Worm (Caenorhabditis elegans): Measurements from ENCODE around the gene T25B9.9.

The T25B9.9 gene

DNA sequence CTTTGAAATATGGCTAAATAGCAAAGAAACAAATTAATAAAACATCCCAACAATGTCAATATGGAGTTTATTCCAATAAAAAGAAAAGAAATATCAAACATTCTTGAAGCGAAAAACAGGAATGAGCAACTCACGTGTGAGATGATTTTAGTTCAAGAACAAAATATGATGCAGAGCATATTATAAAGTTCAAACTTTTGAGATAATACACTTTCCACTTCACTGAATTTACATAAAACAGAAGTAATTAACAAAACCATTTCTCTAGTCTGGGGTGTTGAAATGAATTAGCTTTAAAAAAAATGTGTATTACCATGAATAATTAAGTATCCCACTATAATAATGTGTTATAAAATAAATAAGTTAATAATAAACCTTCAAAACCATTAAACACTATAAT is 17.3 kb downstream of the T25B9.9 start, which contains the start of gene srd-7:
Gene srd-7, minus strand, starts transcription at position 101 of the 400 bp plus-strand sequence.
- no peak for TF ChIP-seq sea-1 (GFP tag; conservative IDR thresholded peaks at IDR 0.05)
- TF ChIP-seq aly-1 (tag; optimal IDR thresholded peaks at IDR 0.05): no peak
- no peak for TF ChIP-seq ceh-36 (tag; optimal IDR thresholded peaks at IDR 0.05)

DNA sequence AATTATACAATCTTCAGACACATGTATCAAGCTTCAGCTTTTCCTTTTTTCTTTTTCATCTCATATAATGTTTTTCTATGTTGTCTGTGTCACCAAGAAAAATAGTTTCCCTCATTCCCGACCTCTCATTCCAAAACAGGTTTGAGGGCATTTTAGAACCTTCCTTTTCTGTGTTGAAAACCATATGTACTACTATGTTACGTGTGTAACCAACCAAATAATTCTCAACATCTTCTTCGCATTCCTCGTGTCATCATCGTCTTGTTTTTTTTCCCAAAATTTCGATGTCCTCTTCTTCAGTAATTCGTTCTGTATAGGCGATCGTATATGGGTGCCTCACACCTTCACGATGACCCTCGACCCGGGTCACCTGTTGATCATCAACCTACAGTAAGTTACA is 20.9 kb downstream of the T25B9.9 start, which contains the start of gene pept-2:
Gene pept-2, plus strand, starts transcription at position 301 of the 400 bp plus-strand sequence.
- TF ChIP-seq sea-1 (GFP tag; conservative IDR thresholded peaks at IDR 0.05): no peak
- TF ChIP-seq tra-4 (tag; optimal IDR thresholded peaks at IDR 0.05): no peak
- no peak for TF ChIP-seq tbx-37 (GFP tag; conservative IDR thresholded peaks at IDR 0.05)
- no peak for TF ChIP-seq B0310.2 (tag; optimal IDR thresholded peaks at IDR 0.05)
- no peak for TF ChIP-seq ets-7 (tag; optimal IDR thresholded peaks at IDR 0.05)
- no peak for TF ChIP-seq hmbx-1 (tag; optimal IDR thresholded peaks at IDR 0.05)
- no peak for TF ChIP-seq pes-1 (GFP tag; IDR thresholded peaks at IDR 0.05)
- no peak for TF ChIP-seq ceh-36 (tag; optimal IDR thresholded peaks at IDR 0.05)
- TF ChIP-seq scrt-1 (GFP tag; IDR thresholded peaks at IDR 0.05): no peak

DNA sequence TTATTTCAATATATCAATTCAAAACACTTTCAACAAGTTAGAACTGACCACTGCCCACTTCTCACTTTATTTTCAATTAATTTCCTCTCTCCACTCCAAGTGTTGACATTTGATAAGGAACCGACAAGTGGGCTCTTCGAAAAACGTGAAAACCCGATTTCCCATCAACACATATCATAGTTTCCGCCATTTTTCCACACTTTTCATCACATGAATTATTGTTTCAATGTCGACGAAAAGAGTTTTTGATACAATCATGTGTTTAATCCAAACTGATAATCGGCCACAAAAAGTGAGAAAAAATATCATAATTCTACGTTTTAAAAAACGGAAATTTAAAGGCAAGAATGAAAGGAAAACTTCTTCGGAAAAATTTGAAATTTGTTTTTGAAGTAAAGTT is 26.2 kb downstream of the T25B9.9 start:
- no peak for TF ChIP-seq ets-7 (tag; optimal IDR thresholded peaks at IDR 0.05)
- TF ChIP-seq sea-1 (GFP tag; conservative IDR thresholded peaks at IDR 0.05): no peak
- no peak for TF ChIP-seq aly-1 (tag; optimal IDR thresholded peaks at IDR 0.05)
- TF ChIP-seq tbx-37 (GFP tag; conservative IDR thresholded peaks at IDR 0.05): no peak
- no peak for TF ChIP-seq hmbx-1 (tag; optimal IDR thresholded peaks at IDR 0.05)
- no peak for TF ChIP-seq hnd-1 (tag; optimal IDR thresholded peaks at IDR 0.05)
- no peak for TF ChIP-seq F13C5.2 (tag; optimal IDR thresholded peaks at IDR 0.05)
- TF ChIP-seq scrt-1 (GFP tag; IDR thresholded peaks at IDR 0.05): no peak
- TF ChIP-seq flt-1 (GFP tag; IDR thresholded peaks at IDR 0.05): no peak
- no peak for TF ChIP-seq ceh-13 (GFP tag; optimal IDR thresholded peaks at IDR 0.05)

DNA sequence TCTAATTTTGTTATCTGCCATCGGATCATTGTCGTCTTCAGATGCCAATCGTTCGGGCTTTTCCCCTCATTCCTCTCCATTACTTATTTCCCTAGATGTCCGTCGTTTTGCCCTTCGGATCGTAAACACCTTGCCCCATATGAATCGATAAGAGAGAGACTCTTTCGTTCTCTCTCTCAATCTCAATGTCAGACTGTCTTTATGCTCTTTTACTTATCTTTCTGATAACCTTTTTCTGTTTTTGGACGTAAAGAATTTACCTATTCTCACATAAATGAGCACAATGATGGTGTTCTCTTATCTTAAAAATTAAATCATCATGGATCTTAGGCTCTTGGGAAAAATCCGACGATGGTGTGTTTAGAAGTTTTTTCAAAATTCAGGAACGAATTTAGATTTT is 27.3 kb downstream of the T25B9.9 start:
- no peak for TF ChIP-seq hnd-1 (tag; optimal IDR thresholded peaks at IDR 0.05)
- no peak for TF ChIP-seq F13C5.2 (tag; optimal IDR thresholded peaks at IDR 0.05)
- TF ChIP-seq ceh-13 (GFP tag; optimal IDR thresholded peaks at IDR 0.05): no peak
- TF ChIP-seq tra-4 (tag; optimal IDR thresholded peaks at IDR 0.05): no peak
- TF ChIP-seq hmg-4 (GFP tag; optimal IDR thresholded peaks at IDR 0.05): no peak
- TF ChIP-seq ets-7 (tag; optimal IDR thresholded peaks at IDR 0.05): no peak
- TF ChIP-seq flt-1 (GFP tag; IDR thresholded peaks at IDR 0.05): no peak

DNA sequence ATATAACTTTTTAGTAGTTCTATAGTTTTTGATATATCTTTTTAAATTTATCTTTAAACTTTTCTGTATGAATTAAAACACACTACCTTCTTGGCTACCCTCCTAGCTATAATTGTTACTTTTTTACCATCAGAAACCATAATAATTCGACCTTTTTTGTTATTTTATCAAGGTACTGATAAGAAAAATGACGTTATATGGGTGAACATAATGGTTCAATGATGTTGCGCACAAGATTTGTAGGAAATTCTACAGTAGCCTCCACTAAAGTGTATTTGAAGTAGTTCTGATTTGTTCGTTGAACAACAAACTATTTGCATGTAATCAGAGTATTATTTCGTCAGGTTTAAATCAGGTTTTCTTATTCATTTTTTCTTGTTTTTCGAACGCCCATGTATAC is 29.2 kb downstream of the T25B9.9 start:
- TF ChIP-seq B0310.2 (tag; optimal IDR thresholded peaks at IDR 0.05) (no peak), F13C5.2 (tag; optimal IDR thresholded peaks at IDR 0.05) (no peak), tbx-11 (GFP tag; IDR thresholded peaks at IDR 0.05) (no peak), ama-1 (optimal IDR thresholded peaks at IDR 0.05) (no peak), tbx-37 (GFP tag; conservative IDR thresholded peaks at IDR 0.05) (no peak), scrt-1 (GFP tag; IDR thresholded peaks at IDR 0.05) (no peak), ceh-36 (tag; optimal IDR thresholded peaks at IDR 0.05) (no peak), hnd-1 (tag; optimal IDR thresholded peaks at IDR 0.05) (no peak), tra-4 (tag; optimal IDR thresholded peaks at IDR 0.05) (no peak), flt-1 (GFP tag; IDR thresholded peaks at IDR 0.05) (no peak), aly-1 (tag; optimal IDR thresholded peaks at IDR 0.05) (no peak), hmbx-1 (tag; optimal IDR thresholded peaks at IDR 0.05) (no peak), ets-7 (tag; optimal IDR thresholded peaks at IDR 0.05) (no peak), sea-1 (GFP tag; conservative IDR thresholded peaks at IDR 0.05) (no peak), hmg-4 (GFP tag; optimal IDR thresholded peaks at IDR 0.05) (no peak), ceh-13 (GFP tag; optimal IDR thresholded peaks at IDR 0.05) (no peak), pes-1 (GFP tag; IDR thresholded peaks at IDR 0.05) (no peak)

DNA sequence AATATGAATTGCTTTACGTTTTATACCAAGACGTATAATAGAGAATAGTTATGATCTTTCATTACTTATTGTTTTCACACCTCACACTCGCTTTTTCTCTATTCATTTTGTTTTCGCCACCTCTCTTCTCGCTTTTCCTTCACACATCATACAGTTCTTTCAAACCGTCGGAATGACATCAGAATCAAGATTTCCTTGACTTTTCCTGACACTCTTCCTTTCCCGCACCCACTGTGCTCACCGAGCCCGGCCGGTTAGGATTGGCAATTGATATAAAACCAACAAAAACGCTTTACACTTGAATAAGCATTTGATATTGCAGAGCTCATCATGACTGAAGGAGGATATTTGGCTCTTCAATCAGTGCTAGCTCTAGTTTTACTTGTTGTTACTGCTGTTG is 29.9 kb downstream of the T25B9.9 start, which contains the start of gene zipt-2.1:
Gene zipt-2.1, plus strand, starts transcription at position 301 of the 400 bp plus-strand sequence.
- no peak for TF ChIP-seq ceh-36 (tag; optimal IDR thresholded peaks at IDR 0.05)

DNA sequence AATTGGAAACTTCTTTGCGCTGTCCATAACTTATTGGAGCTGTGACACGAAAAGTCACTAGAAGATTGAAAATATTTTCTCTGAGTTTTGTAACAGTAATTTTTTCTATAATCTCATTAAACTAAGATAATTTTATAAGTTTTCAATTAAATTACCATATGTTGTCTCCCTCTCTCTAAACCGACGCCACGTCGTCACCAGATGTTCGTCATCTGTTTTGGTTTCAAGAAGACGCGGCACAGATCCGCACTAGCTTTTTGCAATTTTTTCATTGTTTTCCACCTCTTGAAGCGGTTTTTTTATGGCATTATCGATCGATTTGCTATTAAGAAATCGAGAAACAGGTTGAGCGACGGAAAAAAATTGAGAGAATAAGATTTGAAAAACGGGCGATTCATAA is 34.5 kb downstream of the T25B9.9 start:
- TF ChIP-seq tbx-11 (GFP tag; IDR thresholded peaks at IDR 0.05) (no peak), pes-1 (GFP tag; IDR thresholded peaks at IDR 0.05) (no peak), ceh-36 (tag; optimal IDR thresholded peaks at IDR 0.05) (no peak), tbx-37 (GFP tag; conservative IDR thresholded peaks at IDR 0.05) (no peak), flt-1 (GFP tag; IDR thresholded peaks at IDR 0.05) (no peak), hnd-1 (tag; optimal IDR thresholded peaks at IDR 0.05) (no peak), ama-1 (optimal IDR thresholded peaks at IDR 0.05) (no peak), tra-4 (tag; optimal IDR thresholded peaks at IDR 0.05) (no peak), B0310.2 (tag; optimal IDR thresholded peaks at IDR 0.05) (no peak), scrt-1 (GFP tag; IDR thresholded peaks at IDR 0.05) (no peak), ets-7 (tag; optimal IDR thresholded peaks at IDR 0.05) (no peak), ceh-13 (GFP tag; optimal IDR thresholded peaks at IDR 0.05) (no peak), aly-1 (tag; optimal IDR thresholded peaks at IDR 0.05) (no peak), hmbx-1 (tag; optimal IDR thresholded peaks at IDR 0.05) (no peak), hmg-4 (GFP tag; optimal IDR thresholded peaks at IDR 0.05) (no peak), F13C5.2 (tag; optimal IDR thresholded peaks at IDR 0.05) (no peak), sea-1 (GFP tag; conservative IDR thresholded peaks at IDR 0.05) (no peak)

DNA sequence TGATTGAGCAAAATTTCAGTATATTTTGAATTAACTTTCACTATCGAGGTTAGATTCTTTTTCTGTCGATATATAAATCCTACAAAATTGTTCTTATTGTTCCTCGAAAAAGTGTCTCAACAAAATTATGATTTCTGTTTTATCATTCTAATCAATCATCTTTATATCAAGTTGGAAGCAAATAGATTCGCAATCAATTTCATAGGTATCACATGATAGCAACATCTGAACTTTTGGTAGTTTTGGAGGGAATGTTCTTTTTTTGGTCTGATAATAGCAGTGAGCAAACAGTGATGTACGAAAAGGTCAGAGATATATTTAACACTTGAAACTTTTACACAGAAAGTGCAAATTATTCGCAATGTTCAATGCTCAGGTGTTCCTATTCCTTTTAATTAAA is 41.4 kb downstream of the T25B9.9 start:
- TF ChIP-seq F13C5.2 (tag; optimal IDR thresholded peaks at IDR 0.05): no peak
- no peak for TF ChIP-seq sea-1 (GFP tag; conservative IDR thresholded peaks at IDR 0.05)
- TF ChIP-seq B0310.2 (tag; optimal IDR thresholded peaks at IDR 0.05): no peak
- no peak for TF ChIP-seq hmg-4 (GFP tag; optimal IDR thresholded peaks at IDR 0.05)
- TF ChIP-seq ama-1 (optimal IDR thresholded peaks at IDR 0.05): no peak

DNA sequence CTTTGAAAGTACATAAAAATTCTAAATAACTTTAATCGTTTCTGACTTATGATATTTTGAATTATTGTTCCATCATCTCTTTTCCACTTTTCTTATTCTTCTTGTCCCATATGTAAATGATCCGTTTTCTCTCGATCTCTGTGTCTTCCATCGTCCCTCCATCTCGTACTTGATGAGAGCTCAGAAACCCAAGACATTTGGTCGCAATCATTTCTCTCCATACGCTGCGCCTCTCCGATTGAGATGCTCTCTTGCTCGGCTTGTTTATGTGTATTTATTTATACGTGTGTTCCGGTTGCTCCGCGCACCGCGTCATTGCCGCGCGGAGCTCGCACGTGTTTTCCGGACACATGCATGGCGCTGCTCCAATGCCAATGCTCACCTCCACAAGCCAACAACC is 41.9 kb downstream of the T25B9.9 start:
- TF ChIP-seq F13C5.2 (tag; optimal IDR thresholded peaks at IDR 0.05) (no peak), hmbx-1 (tag; optimal IDR thresholded peaks at IDR 0.05) (no peak), ama-1 (optimal IDR thresholded peaks at IDR 0.05) (no peak), hnd-1 (tag; optimal IDR thresholded peaks at IDR 0.05) (no peak), ets-7 (tag; optimal IDR thresholded peaks at IDR 0.05) (no peak), pes-1 (GFP tag; IDR thresholded peaks at IDR 0.05) (no peak), tbx-11 (GFP tag; IDR thresholded peaks at IDR 0.05) (no peak), sea-1 (GFP tag; conservative IDR thresholded peaks at IDR 0.05) (no peak), aly-1 (tag; optimal IDR thresholded peaks at IDR 0.05) (no peak), hmg-4 (GFP tag; optimal IDR thresholded peaks at IDR 0.05) (no peak), scrt-1 (GFP tag; IDR thresholded peaks at IDR 0.05) (no peak), ceh-36 (tag; optimal IDR thresholded peaks at IDR 0.05) (no peak), B0310.2 (tag; optimal IDR thresholded peaks at IDR 0.05) (no peak), tra-4 (tag; optimal IDR thresholded peaks at IDR 0.05) (no peak), ceh-13 (GFP tag; optimal IDR thresholded peaks at IDR 0.05) (no peak), flt-1 (GFP tag; IDR thresholded peaks at IDR 0.05) (no peak)
